Fruit fly (Drosophila melanogaster) whole organism, embryonic: ENCODE measurements around the gene Snx17.

ENCODE experiments used
- Abd-B ChIP-seq: fragments of 200-800 bp; sonication (Bioruptor generic); optimal IDR thresholded peaks from 2 replicates; lab custom pipeline; 2018; ENCODE audit warnings: missing biosample characterization, mild to moderate bottlenecking, missing genetic modification characterization, moderate library complexity
- Ada2b ChIP-seq: fragments of 200-800 bp; sonication (Bioruptor generic); IDR thresholded peaks from 2 replicates; pipeline ENCODE4 v1.3.6; 2022; ENCODE audit warnings: missing biosample characterization, missing genetic modification characterization
- Atf-2 ChIP-seq: fragments of 200-800 bp; sonication (Bioruptor generic); optimal IDR thresholded peaks from 2 replicates; lab custom pipeline; 2016; ENCODE audit warnings: missing biosample characterization, missing genetic modification characterization
- CG11085 ChIP-seq: fragments of 200-800 bp; sonication (Bioruptor generic); IDR thresholded peaks from 2 replicates; pipeline ENCODE4 v1.3.6; 2022; ENCODE audit warnings: missing biosample characterization, missing genetic modification characterization
- CG11398 ChIP-seq: fragments of 200-800 bp; sonication (Bioruptor generic); optimal IDR thresholded peaks from 2 replicates; lab custom pipeline; 2016; ENCODE audit warnings: missing biosample characterization, missing genetic modification characterization
- CG43689 ChIP-seq: fragments of 200-800 bp; sonication (Bioruptor generic); IDR thresholded peaks from 2 replicates; pipeline ENCODE4 v1.3.6; 2022; ENCODE audit warnings: missing biosample characterization, missing genetic modification characterization
- CG7786 ChIP-seq: fragments of 200-800 bp; sonication (Bioruptor generic); optimal IDR thresholded peaks from 2 replicates; lab custom pipeline; 2016; ENCODE audit warnings: missing biosample characterization, missing genetic modification characterization
- Dll ChIP-seq: fragments of 200-800 bp; sonication (Bioruptor generic); IDR thresholded peaks from 4 replicates; pipeline ENCODE4 v1.3.6; 2022; ENCODE audit warnings: missing biosample characterization, missing genetic modification characterization; ENCODE audit not compliant: partially characterized antibody
- Sox100B ChIP-seq: fragments of 200-800 bp; sonication (Bioruptor generic); optimal IDR thresholded peaks from 3 replicates; lab custom pipeline; 2018; ENCODE audit warnings: missing biosample characterization, mild to moderate bottlenecking, missing genetic modification characterization
- gcm ChIP-seq: fragments of 200-800 bp; sonication (Bioruptor generic); optimal IDR thresholded peaks from 2 replicates; lab custom pipeline; 2019; ENCODE audit warnings: missing biosample characterization, mild to moderate bottlenecking, missing genetic modification characterization, moderate library complexity
- nmo ChIP-seq: fragments of 200-800 bp; sonication (Bioruptor generic); optimal IDR thresholded peaks from 2 replicates; lab custom pipeline; 2018; ENCODE audit warnings: missing biosample characterization, mild to moderate bottlenecking, missing genetic modification characterization, moderate library complexity
- onecut ChIP-seq: fragments of 200-800 bp; sonication (Bioruptor generic); IDR thresholded peaks from 2 replicates; pipeline ENCODE4 v1.3.6; 2022; ENCODE audit warnings: missing biosample characterization, missing genetic modification characterization
- tx ChIP-seq: fragments of 200-800 bp; sonication (Bioruptor generic); optimal IDR thresholded peaks from 2 replicates; lab custom pipeline; 2016; ENCODE audit warnings: missing biosample characterization, missing genetic modification characterization

DNA sequence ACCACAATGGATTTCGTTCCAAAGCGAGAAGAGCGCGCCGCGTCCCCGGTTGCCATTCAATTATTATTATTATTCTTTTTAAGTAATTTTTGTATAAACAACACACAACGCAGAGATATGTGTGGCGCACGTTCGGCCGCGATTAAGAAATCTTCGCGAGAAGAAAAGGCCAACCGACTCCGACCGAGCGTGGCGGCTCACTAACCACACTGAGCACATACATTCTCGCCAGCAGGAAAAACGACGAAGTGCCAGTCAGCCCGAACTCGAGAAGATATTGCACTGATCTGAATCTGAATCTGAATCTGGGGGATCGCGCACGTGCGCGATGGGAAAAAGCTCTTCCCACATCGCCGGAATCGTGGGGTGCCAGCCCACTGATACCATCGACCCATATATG lies 7.8 kb downstream of the Snx17 start, which contains the start of gene Sur:
- TF ChIP-seq onecut (no peak), nmo (GFP tag; lab: Kevin White, UChicago) (no peak), Dll (GFP tag; lab: Robert Waterston, UW) (no peak), CG11085 (no peak), gcm (GFP tag; lab: Kevin White, UChicago) (no peak), Abd-B (GFP tag; lab: Kevin White, UChicago) (no peak), Atf-2 (GFP tag; lab: Kevin White, UChicago) (no peak), CG11398 (GFP tag; lab: Kevin White, UChicago) (no peak), tx (GFP tag; lab: Kevin White, UChicago) (no peak), Sox100B (no peak), CG7786 (GFP tag; lab: Kevin White, UChicago) (no peak), Ada2b (GFP tag; lab: Robert Waterston, UW) (no peak), CG43689 (GFP tag; lab: Robert Waterston, UW) (no peak)
